Fruit fly (Drosophila melanogaster): ENCODE results near the gene CG15368.

- TF ChIP-seq insv (optimal IDR thresholded peaks at IDR 0.05) (no peak), Myc (optimal IDR thresholded peaks at IDR 0.05) (no peak), h (optimal IDR thresholded peaks at IDR 0.05) (no peak), psq (optimal IDR thresholded peaks at IDR 0.05) (no peak), Sin3A (optimal IDR thresholded peaks at IDR 0.05) (no peak)
Measured at dm6 chrX:9201080-9201479, 14.5 kb upstream of the CG15368 start.
